Fruit fly (Drosophila melanogaster) whole organism, embryonic: ENCODE data around the gene Polr1B.
A peak's percentile ranks its signal among the peaks of the same experiment; 100 is the strongest.

Experiments
- BtbVII ChIP-seq: fragments of 200-800 bp; sonication (Bioruptor generic); optimal IDR thresholded peaks from 3 replicates; lab custom pipeline; 2017; ENCODE audit warnings: missing biosample characterization, mild to moderate bottlenecking, missing genetic modification characterization
- Bteb2 ChIP-seq: fragments of 200-800 bp; sonication (Bioruptor generic); optimal IDR thresholded peaks from 2 replicates; lab custom pipeline; 2016; ENCODE audit warnings: missing biosample characterization, missing genetic modification characterization
- CG13424 ChIP-seq: fragments of 200-800 bp; sonication (Bioruptor generic); optimal IDR thresholded peaks from 2 replicates; lab custom pipeline; 2019; ENCODE audit warnings: missing biosample characterization, mild to moderate bottlenecking, missing genetic modification characterization, moderate library complexity
- CG14014 ChIP-seq: fragments of 200-800 bp; sonication (Bioruptor generic); IDR thresholded peaks from 2 replicates; pipeline ENCODE4 v1.3.6; 2022; ENCODE audit warnings: missing biosample characterization, missing genetic modification characterization
- CG1529 ChIP-seq: fragments of 200-800 bp; sonication (Bioruptor generic); optimal IDR thresholded peaks from 3 replicates; lab custom pipeline; 2018; ENCODE audit warnings: missing biosample characterization, missing genetic modification characterization
- CG15696 ChIP-seq: fragments of 200-800 bp; sonication (Bioruptor generic); optimal IDR thresholded peaks from 2 replicates; lab custom pipeline; 2019; ENCODE audit warnings: missing biosample characterization, mild to moderate bottlenecking, missing genetic modification characterization, moderate library complexity
- CG16815 ChIP-seq: fragments of 200-800 bp; sonication (Bioruptor generic); optimal IDR thresholded peaks from 3 replicates; lab custom pipeline; 2017; ENCODE audit warnings: missing biosample characterization, mild to moderate bottlenecking, missing genetic modification characterization
- CG2889 ChIP-seq: fragments of 200-800 bp; sonication (Bioruptor generic); IDR thresholded peaks from 3 replicates; pipeline ENCODE4 v1.3.6; 2022; ENCODE audit warnings: missing biosample characterization, missing genetic modification characterization
- CG31224 ChIP-seq: fragments of 200-800 bp; sonication (Bioruptor generic); IDR thresholded peaks from 2 replicates; pipeline ENCODE4 v1.3.6; 2022; ENCODE audit warnings: missing biosample characterization, missing genetic modification characterization
- CG34376 ChIP-seq: fragments of 200-800 bp; sonication (Bioruptor generic); optimal IDR thresholded peaks from 2 replicates; lab custom pipeline; 2018; ENCODE audit warnings: missing biosample characterization, mild to moderate bottlenecking, missing genetic modification characterization
- CG3847 ChIP-seq: fragments of 200-800 bp; sonication (Bioruptor generic); IDR thresholded peaks from 2 replicates; pipeline ENCODE4 v1.3.6; 2022; ENCODE audit warnings: missing biosample characterization, missing genetic modification characterization
- CG43689 ChIP-seq: fragments of 200-800 bp; sonication (Bioruptor generic); IDR thresholded peaks from 2 replicates; pipeline ENCODE4 v1.3.6; 2022; ENCODE audit warnings: missing biosample characterization, missing genetic modification characterization
- CG6272 ChIP-seq: fragments of 200-800 bp; sonication (Bioruptor generic); IDR thresholded peaks from 2 replicates; pipeline ENCODE4 v1.3.6; 2022; ENCODE audit warnings: missing biosample characterization, missing genetic modification characterization
- CG8924 ChIP-seq: fragments of 200-800 bp; optimal IDR thresholded peaks from 3 replicates; lab custom pipeline; 2019; ENCODE audit warnings: missing biosample characterization, mild to moderate bottlenecking, missing genetic modification characterization, moderate library complexity
- CG9437 ChIP-seq: fragments of 200-800 bp; sonication (Bioruptor generic); optimal IDR thresholded peaks from 2 replicates; lab custom pipeline; 2018; ENCODE audit warnings: missing biosample characterization, mild to moderate bottlenecking, missing genetic modification characterization
- CoRest ChIP-seq: fragments of 200-800 bp; sonication (Bioruptor generic); optimal IDR thresholded peaks from 3 replicates; lab custom pipeline; 2018; ENCODE audit warnings: missing biosample characterization, mild to moderate bottlenecking, missing genetic modification characterization, moderate library complexity
- D ChIP-seq, 2 experiments: fragments of 200-800 bp in 1 of 2; fragments of >200 bp in 1 of 2; sonication (Bioruptor generic) in 1 of 2; optimal IDR thresholded peaks; 2 replicates in 1 of 2; 3 replicates in 1 of 2; lab custom pipeline; 2017; ENCODE audit warnings: mild to moderate bottlenecking in 1 of 2, missing biosample characterization in 1 of 2, missing genetic modification characterization in 1 of 2, missing genetic modification reagents in 1 of 2
- Ets65A ChIP-seq: fragments of 200-800 bp; sonication (Bioruptor generic); peaks from one replicate; lab custom pipeline; 2016; ENCODE audit warnings: missing biosample characterization, missing genetic modification characterization
- Hand ChIP-seq: fragments of 200-800 bp; sonication (Bioruptor generic); optimal IDR thresholded peaks from 2 replicates; lab custom pipeline; 2017; ENCODE audit warnings: mild to moderate bottlenecking, missing biosample characterization, missing genetic modification reagents, missing genetic modification characterization
- Sin3A ChIP-seq: fragments of >200 bp; optimal IDR thresholded peaks from 2 replicates; lab custom pipeline; 2018
- Sry-β ChIP-seq: fragments of 200-800 bp; sonication (Bioruptor generic); optimal IDR thresholded peaks from 2 replicates; lab custom pipeline; 2018; ENCODE audit warnings: missing biosample characterization, mild to moderate bottlenecking, missing genetic modification characterization, moderate library complexity
- Sry-δ ChIP-seq: fragments of 200-800 bp; sonication (Bioruptor generic); optimal IDR thresholded peaks from 2 replicates; lab custom pipeline; 2016; ENCODE audit warnings: missing biosample characterization, missing genetic modification characterization
- ara ChIP-seq: fragments of 200-800 bp; sonication (Bioruptor generic); IDR thresholded peaks from 2 replicates; pipeline ENCODE4 v1.3.6; 2022; ENCODE audit warnings: missing biosample characterization, missing genetic modification characterization
- btn ChIP-seq: fragments of 200-800 bp; sonication (Bioruptor generic); optimal IDR thresholded peaks from 2 replicates; lab custom pipeline; 2016; ENCODE audit warnings: missing biosample characterization, missing genetic modification characterization
- chn ChIP-seq: fragments of 200-800 bp; sonication (Bioruptor generic); optimal IDR thresholded peaks from 2 replicates; lab custom pipeline; 2016; ENCODE audit warnings: missing biosample characterization, missing genetic modification characterization
- disco-r ChIP-seq: fragments of 200-800 bp; sonication (Bioruptor generic); optimal IDR thresholded peaks from 2 replicates; lab custom pipeline; 2016; ENCODE audit warnings: missing biosample characterization, missing genetic modification characterization
- dysf ChIP-seq: fragments of 200-800 bp; sonication (Bioruptor generic); IDR thresholded peaks from 3 replicates; pipeline ENCODE4 v1.3.6; 2022; ENCODE audit warnings: missing biosample characterization, missing genetic modification characterization
- eyg ChIP-seq: fragments of 200-800 bp; sonication (Bioruptor generic); optimal IDR thresholded peaks from 3 replicates; lab custom pipeline; 2016; ENCODE audit warnings: missing biosample characterization, missing genetic modification characterization
- fd64A ChIP-seq: fragments of 200-800 bp; sonication (Bioruptor generic); optimal IDR thresholded peaks from 3 replicates; lab custom pipeline; 2018; ENCODE audit warnings: missing biosample characterization, mild to moderate bottlenecking, missing genetic modification characterization
- ftz-f1 ChIP-seq: fragments of 200-800 bp; sonication (Bioruptor generic); optimal IDR thresholded peaks from 2 replicates; lab custom pipeline; 2016; ENCODE audit warnings: missing biosample characterization, missing genetic modification characterization
- gce ChIP-seq: fragments of 200-800 bp; sonication (Bioruptor generic); IDR thresholded peaks from 3 replicates; pipeline ENCODE4 v1.3.6; 2022; ENCODE audit warnings: missing biosample characterization, missing genetic modification characterization
- gem ChIP-seq: fragments of 200-800 bp; sonication (Bioruptor generic); optimal IDR thresholded peaks from 2 replicates; lab custom pipeline; 2019; ENCODE audit warnings: missing biosample characterization, mild to moderate bottlenecking, missing genetic modification characterization, moderate library complexity
- her ChIP-seq: fragments of 200-800 bp; sonication (Bioruptor generic); optimal IDR thresholded peaks from 2 replicates; lab custom pipeline; 2016; ENCODE audit warnings: missing biosample characterization, missing genetic modification characterization
- hkb ChIP-seq, 2 experiments: fragments of 200-800 bp in 1 of 2; fragments of >200 bp in 1 of 2; sonication (Bioruptor generic) in 1 of 2; IDR thresholded peaks in 1 of 2; optimal IDR thresholded peaks in 1 of 2; 2 replicates each; pipeline versions ENCODE4 v1.3.6 to Lab custom; 2017 to 2022; ENCODE audit warnings: missing biosample characterization in 1 of 2, missing genetic modification characterization in 1 of 2
- hth ChIP-seq: fragments of >200 bp; optimal IDR thresholded peaks from 2 replicates; lab custom pipeline; 2017; ENCODE audit warnings: inconsistent platforms
- lab ChIP-seq: fragments of 200-800 bp; sonication (Bioruptor generic); optimal IDR thresholded peaks from 3 replicates; lab custom pipeline; 2017; ENCODE audit warnings: missing biosample characterization, missing genetic modification characterization, mild to moderate bottlenecking, moderate library complexity, missing genetic modification reagents
- mam ChIP-seq: fragments of 200-800 bp; sonication (Bioruptor generic); optimal IDR thresholded peaks from 3 replicates; lab custom pipeline; 2016; ENCODE audit warnings: missing biosample characterization, missing genetic modification characterization
- nmo ChIP-seq: fragments of 200-800 bp; sonication (Bioruptor generic); optimal IDR thresholded peaks from 2 replicates; lab custom pipeline; 2018; ENCODE audit warnings: missing biosample characterization, mild to moderate bottlenecking, missing genetic modification characterization, moderate library complexity
- org-1 ChIP-seq: fragments of 200-800 bp; sonication (Bioruptor generic); optimal IDR thresholded peaks from 2 replicates; lab custom pipeline; 2017; ENCODE audit warnings: missing biosample characterization, missing genetic modification characterization
- pros ChIP-seq: fragments of 200-800 bp; sonication (Bioruptor generic); optimal IDR thresholded peaks from 3 replicates; lab custom pipeline; 2019; ENCODE audit warnings: missing biosample characterization, mild to moderate bottlenecking, missing genetic modification characterization, moderate library complexity
- repo ChIP-seq: fragments of 200-800 bp; sonication (Bioruptor generic); optimal IDR thresholded peaks from 2 replicates; lab custom pipeline; 2016; ENCODE audit warnings: missing biosample characterization, missing genetic modification characterization
- rib ChIP-seq: fragments of 200-800 bp; sonication (Bioruptor generic); IDR thresholded peaks from 2 replicates; pipeline ENCODE4 v1.3.6; 2022; ENCODE audit warnings: missing biosample characterization, missing genetic modification characterization
- ro ChIP-seq: fragments of 200-800 bp; sonication (Bioruptor generic); IDR thresholded peaks from 2 replicates; pipeline ENCODE4 v1.3.6; 2022; ENCODE audit warnings: missing biosample characterization, missing genetic modification characterization
- sd ChIP-seq: fragments of 200-800 bp; sonication (Bioruptor generic); optimal IDR thresholded peaks from 3 replicates; lab custom pipeline; 2018; ENCODE audit warnings: missing biosample characterization, mild to moderate bottlenecking, missing genetic modification characterization, moderate library complexity
- tap ChIP-seq: fragments of 200-800 bp; optimal IDR thresholded peaks from 3 replicates; lab custom pipeline; 2019; ENCODE audit warnings: missing biosample characterization, mild to moderate bottlenecking, missing genetic modification characterization, moderate library complexity
- tna ChIP-seq: fragments of 200-800 bp; sonication (Bioruptor generic); IDR thresholded peaks from 2 replicates; pipeline ENCODE4 v1.3.6; 2022; ENCODE audit warnings: missing biosample characterization, missing genetic modification characterization; ENCODE audit not compliant: partially characterized antibody
- unc-4 ChIP-seq: fragments of 200-800 bp; sonication (Bioruptor generic); IDR thresholded peaks from 2 replicates; pipeline ENCODE4 v1.3.6; 2022; ENCODE audit warnings: missing biosample characterization, missing genetic modification characterization; ENCODE audit not compliant: partially characterized antibody
- vfl ChIP-seq: fragments of 200-800 bp; sonication (Bioruptor generic); optimal IDR thresholded peaks from 2 replicates; lab custom pipeline; 2016; ENCODE audit warnings: missing biosample characterization, missing genetic modification characterization
- yki ChIP-seq: fragments of >200 bp; optimal IDR thresholded peaks from 3 replicates; lab custom pipeline; 2018

The Polr1B gene

DNA sequence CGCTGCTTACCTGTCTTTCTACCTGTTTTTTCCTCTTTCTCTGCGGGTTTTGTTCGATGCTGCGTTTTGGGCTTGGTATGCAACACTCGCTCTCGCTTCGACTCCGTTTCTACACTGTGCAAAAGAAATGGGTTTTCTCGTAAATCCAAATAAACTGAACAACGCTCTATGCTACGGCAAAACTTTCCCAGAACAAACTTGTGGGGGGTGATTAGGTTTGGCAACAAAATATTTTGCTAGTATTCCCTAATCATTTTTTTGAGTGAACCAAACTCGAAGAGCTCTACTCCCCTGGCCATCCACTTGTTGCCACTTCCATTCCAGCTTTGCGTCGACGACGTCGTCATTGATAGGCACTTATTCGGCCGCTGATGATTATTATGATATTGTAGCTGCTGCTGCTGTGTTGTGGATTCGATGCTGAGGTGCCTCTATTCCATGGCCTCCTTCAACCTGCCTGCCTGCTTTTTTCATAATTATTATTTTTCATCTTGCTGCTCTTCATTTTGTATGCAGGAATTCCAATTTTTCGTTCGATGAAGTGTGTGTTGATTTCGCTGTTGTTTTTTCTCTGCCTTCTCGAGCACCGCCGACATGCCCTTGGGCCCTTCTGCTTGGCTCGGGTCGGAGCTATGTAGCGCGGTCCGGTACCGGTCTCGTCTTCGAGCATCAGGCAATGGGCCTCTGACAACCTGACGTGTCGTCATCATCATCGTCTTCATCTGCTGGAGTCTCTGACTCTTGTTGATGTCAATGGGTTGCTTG, 38.0 kb downstream of the Polr1B start (continued):
- TF ChIP-seq fd64A (GFP tag; lab: Kevin White, UChicago) (peak; percentile 76), her (GFP tag; lab: Kevin White, UChicago) (peak; percentile 77), sd (tag; lab: Kevin White, UChicago) (peak; percentile 98), tap (tag; lab: Kevin White, UChicago) (peak; percentile 79), CG31224 (peak; percentile 46; the same call in 1 of the 2 replicates), CG13424 (tag; lab: Kevin White, UChicago) (peak; percentile 76), CG1529 (GFP tag; lab: Kevin White, UChicago) (peak; percentile 81), CG2889 (GFP tag; lab: Robert Waterston, UW) (peak; percentile 45; the same call in 1 of the 3 replicates), dysf (GFP tag; lab: Robert Waterston, UW) (peak; percentile 73), CG16815 (GFP tag; lab: Kevin White, UChicago) (peak; percentile 78), ara (peak; percentile 93), CG6272 (GFP tag; lab: Robert Waterston, UW) (peak; percentile 65), org-1 (GFP tag; lab: Kevin White, UChicago) (peak; percentile 70), pros (GFP tag; lab: Kevin White, UChicago) (peak; percentile 79), gce (peak; percentile 89), CG9437 (GFP tag; lab: Kevin White, UChicago) (peak; percentile 38), CG8924 (tag; lab: Kevin White, UChicago) (peak; percentile 84), Hand (no peak), CG14014 (GFP tag; lab: Robert Waterston, UW) (peak; percentile 57; the same call in 1 of the 2 replicates), D (optimal IDR thresholded peaks at IDR 0.05; lab: Kevin White, UChicago) (no peak), D (GFP tag; optimal IDR thresholded peaks at IDR 0.05; lab: Kevin White, UChicago) (peak; percentile 82), repo (GFP tag; lab: Kevin White, UChicago) (peak; percentile 73), btn (GFP tag; lab: Kevin White, UChicago) (peak; percentile 81), gem (tag; lab: Kevin White, UChicago) (no peak), hkb (optimal IDR thresholded peaks at IDR 0.05; lab: Kevin White, UChicago) (no peak), hkb (GFP tag; IDR thresholded peaks at IDR 0.05; lab: Robert Waterston, UW) (peak; percentile 88), tna (GFP tag; lab: Robert Waterston, UW) (no peak), vfl (GFP tag; lab: Kevin White, UChicago) (peak; percentile 54), nmo (peak; percentile 82), Sin3A (lab: Kevin White, UChicago) (no peak), Sry-δ (GFP tag; lab: Kevin White, UChicago) (peak; percentile 12), yki (lab: Kevin White, UChicago) (no peak), Bteb2 (GFP tag; lab: Kevin White, UChicago) (no peak), BtbVII (peak; percentile 27), mam (GFP tag; lab: Kevin White, UChicago) (peak; percentile 55), disco-r (GFP tag; lab: Kevin White, UChicago) (no peak), CG34376 (no peak), CG43689 (GFP tag; lab: Robert Waterston, UW) (peak; percentile 28; the same call in 1 of the 2 replicates), ftz-f1 (GFP tag; lab: Kevin White, UChicago) (peak; percentile 20), ro (peak; percentile 62; the same call in 1 of the 2 replicates), hth (lab: Kevin White, UChicago) (no peak), CoRest (tag; lab: Kevin White, UChicago) (peak; percentile 76), lab (GFP tag; lab: Kevin White, UChicago) (peak; percentile 65), Sry-β (GFP tag; lab: Kevin White, UChicago) (peak; percentile 31), CG3847 (GFP tag; lab: Robert Waterston, UW) (0 out of 2 replicates have a peak, but pooled peaks have one; percentile 21), rib (GFP tag; lab: Robert Waterston, UW) (0 out of 2 replicates have a peak, but pooled peaks have one; percentile 34), unc-4 (GFP tag; lab: Robert Waterston, UW) (no peak), eyg (GFP tag; lab: Kevin White, UChicago) (peak; percentile 19), chn (GFP tag; lab: Kevin White, UChicago) (peak; percentile 90), CG15696 (tag; lab: Kevin White, UChicago) (peak; percentile 74), Ets65A (GFP tag; lab: Kevin White, UChicago) (peak; percentile 97)
